Fruit fly (Drosophila melanogaster): ENCODE measurements around the gene Dci.

The Dci gene

DNA sequence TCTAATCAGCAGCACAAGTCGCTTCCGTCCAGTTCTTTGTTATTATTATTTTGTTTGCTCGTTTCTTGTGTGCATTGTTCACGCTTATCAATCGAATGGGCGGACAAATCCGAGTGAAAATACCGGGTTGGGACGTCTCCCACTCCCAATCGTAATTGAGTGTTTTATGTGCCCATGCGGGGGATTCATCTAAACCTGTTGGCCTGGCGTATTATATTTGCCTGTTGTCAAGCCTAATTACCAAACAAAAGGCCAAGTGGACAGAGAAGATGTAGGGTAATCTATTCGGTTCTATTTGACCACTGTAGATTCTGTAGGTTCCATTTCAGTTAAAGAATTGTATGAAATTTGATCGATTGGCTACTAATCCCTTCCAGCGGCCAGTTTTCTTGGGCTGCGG is 24.9 kb downstream of the Dci start (continued):
- TF ChIP-seq emc (GFP tag; optimal IDR thresholded peaks at IDR 0.05): no peak
- TF ChIP-seq bsh (GFP tag; optimal IDR thresholded peaks at IDR 0.05): no peak
- no peak for TF ChIP-seq Kr (GFP tag; optimal IDR thresholded peaks at IDR 0.05)

DNA sequence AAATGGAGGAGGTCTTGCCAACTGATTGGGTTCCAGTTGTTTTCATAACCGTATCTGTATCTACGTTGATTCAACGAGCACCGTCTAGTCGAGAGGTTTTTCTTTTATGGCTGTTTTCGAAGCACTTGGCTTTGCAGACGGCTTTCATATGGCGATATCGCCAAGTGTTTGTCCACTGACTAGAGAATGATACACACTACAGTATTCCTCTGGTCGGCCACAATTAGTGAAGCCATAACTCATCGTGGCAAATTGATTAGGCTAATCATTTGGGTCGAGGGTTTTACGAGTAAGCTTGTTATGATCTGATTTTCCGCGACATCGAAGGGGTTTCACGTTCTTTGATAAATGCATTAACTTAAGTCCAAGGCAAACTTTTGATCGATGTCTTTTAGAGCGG is 25.5 kb downstream of the Dci start:
- no peak for TF ChIP-seq dpn (GFP tag; optimal IDR thresholded peaks at IDR 0.05)
- TF ChIP-seq tup (GFP tag; optimal IDR thresholded peaks at IDR 0.05): no peak
- peak; percentile 85 for TF ChIP-seq CG34376 (GFP tag; optimal IDR thresholded peaks at IDR 0.05)
- TF ChIP-seq btn (GFP tag; optimal IDR thresholded peaks at IDR 0.05): no peak
- TF ChIP-seq CG12744 (GFP tag; optimal IDR thresholded peaks at IDR 0.05): no peak
- TF ChIP-seq CG16779 (GFP tag; IDR thresholded peaks at IDR 0.05): 0 out of 2 replicates have a peak, but pooled peaks have one; percentile 15
- peak; percentile 62 for TF ChIP-seq lab (GFP tag; optimal IDR thresholded peaks at IDR 0.05)
- peak; percentile 4 for TF ChIP-seq Hey (tag; optimal IDR thresholded peaks at IDR 0.05)
- TF ChIP-seq CG7745 (tag; optimal IDR thresholded peaks at IDR 0.05): no peak
- no peak for TF ChIP-seq fu2 (GFP tag; optimal IDR thresholded peaks at IDR 0.05)
- TF ChIP-seq vnd (GFP tag; IDR thresholded peaks at IDR 0.05; ENCODE audit: partially characterized antibody): peak; percentile 55; the same call in 2 of the 3 replicates
- TF ChIP-seq HmgZ (tag; optimal IDR thresholded peaks at IDR 0.05): peak; percentile 7
- TF ChIP-seq Dad (GFP tag; optimal IDR thresholded peaks at IDR 0.05): no peak
- TF ChIP-seq GATAe (GFP tag; conservative IDR thresholded peaks at IDR 0.05): peak; percentile 46; the same call in 1 of the 2 replicates
- peak; percentile 83 for TF ChIP-seq mirr (GFP tag; optimal IDR thresholded peaks at IDR 0.05)
- TF ChIP-seq gem (tag; optimal IDR thresholded peaks at IDR 0.05): no peak
- TF ChIP-seq ERR (GFP tag; optimal IDR thresholded peaks at IDR 0.05): no peak
- no peak for TF ChIP-seq caup (GFP tag; optimal IDR thresholded peaks at IDR 0.05; ENCODE audit: severe bottlenecking)
- no peak for TF ChIP-seq sens (GFP tag)
- no peak for TF ChIP-seq sna (GFP tag; IDR thresholded peaks at IDR 0.05; ENCODE audit: partially characterized antibody)
- TF ChIP-seq CG2202 (tag; optimal IDR thresholded peaks at IDR 0.05): no peak
- TF ChIP-seq CG13894 (tag; optimal IDR thresholded peaks at IDR 0.05): no peak
- peak; percentile 93 for TF ChIP-seq exex (tag; optimal IDR thresholded peaks at IDR 0.05)
- TF ChIP-seq knrl (GFP tag; IDR thresholded peaks at IDR 0.05; ENCODE audit: partially characterized antibody): no peak
- TF ChIP-seq CG17912 (GFP tag; optimal IDR thresholded peaks at IDR 0.05): peak; percentile 14
- 0 out of 4 replicates have a peak, but pooled peaks have one; percentile 5 for TF ChIP-seq chinmo (GFP tag; IDR thresholded peaks at IDR 0.05; ENCODE audit: partially characterized antibody)
- peak; percentile 84 for TF ChIP-seq sug (tag; optimal IDR thresholded peaks at IDR 0.05)
- peak; percentile 16 for TF ChIP-seq CG10543 (GFP tag; optimal IDR thresholded peaks at IDR 0.05)
- no peak for TF ChIP-seq Sry-β (GFP tag; optimal IDR thresholded peaks at IDR 0.05)
- no peak for TF ChIP-seq CG43689 (GFP tag; IDR thresholded peaks at IDR 0.05)
- TF ChIP-seq grn (GFP tag; optimal IDR thresholded peaks at IDR 0.05): peak; percentile 13
- no peak for TF ChIP-seq lov (optimal IDR thresholded peaks at IDR 0.05)
- TF ChIP-seq lov (GFP tag; IDR thresholded peaks at IDR 0.05): no peak
- TF ChIP-seq Asciz (GFP tag; optimal IDR thresholded peaks at IDR 0.05): peak; percentile 8
- no peak for TF ChIP-seq Hmx (GFP tag; optimal IDR thresholded peaks at IDR 0.05)
- peak; percentile 25 for TF ChIP-seq CG18599 (GFP tag; optimal IDR thresholded peaks at IDR 0.05)
- 0 out of 2 replicates have a peak, but pooled peaks have one; percentile 18 for TF ChIP-seq stc (GFP tag; IDR thresholded peaks at IDR 0.05)
- no peak for TF ChIP-seq CG6689 (GFP tag; IDR thresholded peaks at IDR 0.05)

Data from whole organism, embryonic.